Worm (Caenorhabditis elegans): Measurements from ENCODE around the gene srpa-68.

DNA sequence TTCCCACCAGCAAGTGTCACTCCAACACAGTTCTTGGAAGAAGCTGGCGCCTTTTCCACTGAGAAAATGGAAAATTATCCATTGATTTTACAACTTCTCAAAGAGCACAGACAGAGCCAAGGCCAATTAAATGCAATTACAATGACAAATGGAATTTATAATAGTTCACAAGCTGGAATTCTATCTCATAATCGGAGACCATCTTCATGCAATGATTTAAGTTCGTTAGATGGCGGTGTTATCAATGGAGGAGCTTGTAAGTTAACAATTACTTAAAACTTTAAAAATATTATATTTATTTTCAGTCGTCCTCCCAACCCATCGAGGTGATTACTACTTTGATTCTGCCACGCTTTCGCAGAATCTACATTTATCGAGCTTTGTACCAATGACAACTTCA is 14.2 kb upstream of the srpa-68 start:
- TF ChIP-seq nhr-12 (tag; optimal IDR thresholded peaks at IDR 0.05) (no peak), cnd-1 (tag; optimal IDR thresholded peaks at IDR 0.05) (no peak), lin-13 (tag; optimal IDR thresholded peaks at IDR 0.05) (no peak), unc-62 (GFP tag; optimal IDR thresholded peaks at IDR 0.05) (no peak), nhr-28 (tag; optimal IDR thresholded peaks at IDR 0.05) (no peak), nhr-76 (tag; optimal IDR thresholded peaks at IDR 0.05) (no peak), bed-3 (GFP tag; optimal IDR thresholded peaks at IDR 0.05) (no peak), drap-1 (GFP tag; optimal IDR thresholded peaks at IDR 0.05) (no peak), ham-2 (GFP tag; optimal IDR thresholded peaks at IDR 0.05) (no peak), nhr-2 (tag; optimal IDR thresholded peaks at IDR 0.05) (no peak), flh-1 (GFP tag; optimal IDR thresholded peaks at IDR 0.05) (no peak), snpc-4 (tag; optimal IDR thresholded peaks at IDR 0.05) (no peak), blmp-1 (tag; optimal IDR thresholded peaks at IDR 0.05) (no peak), unc-39 (tag; optimal IDR thresholded peaks at IDR 0.05) (no peak)

All from whole organism, mixed stage, embryonic.